Fruit fly (Drosophila melanogaster): ENCODE data around the gene CG3402.

CG3402 gene

DNA sequence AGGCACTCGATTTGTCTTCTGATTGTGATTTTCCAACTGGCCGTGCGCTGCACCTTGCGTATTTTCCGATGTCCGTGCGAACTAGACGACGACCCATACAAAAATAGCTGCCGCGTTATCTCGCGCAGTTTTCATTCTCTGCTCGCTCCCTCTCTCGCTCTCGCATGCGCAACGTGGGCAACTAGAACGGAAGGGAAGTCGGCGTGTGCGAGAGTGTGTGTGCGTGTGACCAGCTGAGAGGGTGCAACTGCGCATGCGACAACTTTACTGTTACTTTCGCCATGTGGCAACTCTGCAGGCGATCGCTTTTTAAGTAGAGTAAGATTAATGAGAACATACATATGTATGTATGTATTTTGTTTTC, 32.7 kb upstream of the CG3402 start, which contains the start of gene ebd1 (continued):
- TF ChIP-seq stc (GFP tag; IDR thresholded peaks at IDR 0.05): no peak
- no peak for TF ChIP-seq caup (GFP tag; optimal IDR thresholded peaks at IDR 0.05; ENCODE audit: severe bottlenecking)
- no peak for TF ChIP-seq CG6765 (GFP tag; optimal IDR thresholded peaks at IDR 0.05)
- TF ChIP-seq CG1024 (GFP tag; IDR thresholded peaks at IDR 0.05): no peak

DNA sequence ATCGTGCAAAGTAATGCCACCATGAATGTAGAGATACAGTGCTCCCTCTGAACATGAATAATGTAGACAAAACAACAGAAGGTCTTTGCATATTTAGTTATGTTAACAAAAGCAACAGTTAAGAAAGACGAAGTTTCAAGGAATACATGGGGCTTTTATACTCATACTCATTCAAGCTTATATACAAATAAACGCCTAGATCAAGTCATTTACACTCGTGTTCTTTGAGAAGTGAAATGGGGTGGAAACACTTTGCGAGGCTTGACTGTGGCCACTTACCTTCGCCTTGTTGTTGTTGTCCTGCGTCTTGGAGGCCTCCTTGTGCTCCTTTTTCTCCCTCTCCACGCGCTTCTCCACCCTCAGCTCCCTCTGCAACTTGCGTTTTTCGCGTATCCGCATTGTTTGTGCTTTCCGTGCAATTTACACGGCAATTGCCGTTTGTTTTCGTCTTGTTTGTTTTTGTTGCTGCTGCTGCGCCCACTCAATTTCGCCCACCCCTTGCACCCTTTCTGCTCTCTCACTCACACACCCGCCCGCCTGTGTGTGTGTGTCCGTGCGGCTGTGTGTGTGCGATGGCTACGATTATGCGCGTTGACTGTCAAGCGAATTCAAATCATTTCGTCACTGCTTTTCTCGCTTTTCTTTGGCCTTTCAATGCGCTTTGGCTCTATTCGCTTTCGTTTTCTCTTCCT, 32.2 kb upstream of the CG3402 start:
- TF ChIP-seq tio (GFP tag; optimal IDR thresholded peaks at IDR 0.05) (no peak), Dek (tag; optimal IDR thresholded peaks at IDR 0.05) (peak; percentile 16), crol (GFP tag; IDR thresholded peaks at IDR 0.05) (peak; percentile 77), dysf (GFP tag; IDR thresholded peaks at IDR 0.05) (peak; percentile 43; the same call in 2 of the 3 replicates), CG7556 (GFP tag; optimal IDR thresholded peaks at IDR 0.05) (peak; percentile 6), Chrac-16 (GFP tag; optimal IDR thresholded peaks at IDR 0.05) (no peak), Sry-δ (GFP tag; optimal IDR thresholded peaks at IDR 0.05) (no peak), Aef1 (GFP tag; IDR thresholded peaks at IDR 0.05) (peak; percentile 32; the same call in 1 of the 3 replicates), onecut (GFP tag; IDR thresholded peaks at IDR 0.05) (no peak), D (optimal IDR thresholded peaks at IDR 0.05) (no peak), D (GFP tag; optimal IDR thresholded peaks at IDR 0.05) (no peak), Dip2 (GFP tag; IDR thresholded peaks at IDR 0.05) (no peak), Bgb (GFP tag; IDR thresholded peaks at IDR 0.05; ENCODE audit: partially characterized antibody) (0 out of 2 replicates have a peak, but pooled peaks have one; percentile 8), CG13424 (tag; optimal IDR thresholded peaks at IDR 0.05) (no peak), Hsf (GFP tag; optimal IDR thresholded peaks at IDR 0.05) (peak; percentile 0), CG4854 (GFP tag; optimal IDR thresholded peaks at IDR 0.05) (no peak), CG7839 (tag; optimal IDR thresholded peaks at IDR 0.05) (peak; percentile 37), Hr39 (optimal IDR thresholded peaks at IDR 0.05) (peak; percentile 89), tll (GFP tag; optimal IDR thresholded peaks at IDR 0.05) (peak in 1 of 2 experiments; percentile 33), slbo (GFP tag; IDR thresholded peaks at IDR 0.05) (peak; percentile 36), CG2678 (tag; optimal IDR thresholded peaks at IDR 0.05) (peak; percentile 17), CG17328 (GFP tag; IDR thresholded peaks at IDR 0.05) (peak; percentile 13; the same call in 1 of the 2 replicates), NFAT (GFP tag; IDR thresholded peaks at IDR 0.05) (no peak), ci (GFP tag; IDR thresholded peaks at IDR 0.05) (peak; percentile 9; the same call in 1 of the 3 replicates), ken (GFP tag; IDR thresholded peaks at IDR 0.05) (no peak), CG15011 (GFP tag; optimal IDR thresholded peaks at IDR 0.05) (no peak), Ptx1 (GFP tag; IDR thresholded peaks at IDR 0.05) (0 out of 2 replicates have a peak, but pooled peaks have one; percentile 9), GATAe (GFP tag; conservative IDR thresholded peaks at IDR 0.05) (0 out of 2 replicates have a peak, but pooled peaks have one; percentile 9), Med (GFP tag) (peak; percentile 7), row (GFP tag; IDR thresholded peaks at IDR 0.05) (peak; percentile 63), CG34422 (GFP tag; IDR thresholded peaks at IDR 0.05) (0 out of 3 replicates have a peak, but pooled peaks have one; percentile 34), CG13894 (tag; optimal IDR thresholded peaks at IDR 0.05) (peak; percentile 42), CG2120 (GFP tag; optimal IDR thresholded peaks at IDR 0.05) (peak; percentile 31), Doc3 (GFP tag; IDR thresholded peaks at IDR 0.05; ENCODE audit: partially characterized antibody) (0 out of 3 replicates have a peak, but pooled peaks have one; percentile 38), Kr (GFP tag; optimal IDR thresholded peaks at IDR 0.05) (peak; percentile 43), Gug (GFP tag; IDR thresholded peaks at IDR 0.05) (no peak), sens (GFP tag) (peak; percentile 50), CG8478 (optimal IDR thresholded peaks at IDR 0.05) (peak; percentile 88), CG7357 (GFP tag; IDR thresholded peaks at IDR 0.05) (no peak), Sox102F (GFP tag; optimal IDR thresholded peaks at IDR 0.05) (peak; percentile 15), da (GFP tag; optimal IDR thresholded peaks at IDR 0.05) (no peak), pros (GFP tag; optimal IDR thresholded peaks at IDR 0.05) (peak; percentile 47), Ets65A (GFP tag) (peak; percentile 71), z (GFP tag; IDR thresholded peaks at IDR 0.05) (peak; percentile 24; the same call in 1 of the 3 replicates), Tbp (GFP tag; optimal IDR thresholded peaks at IDR 0.05) (no peak), crc (GFP tag; optimal IDR thresholded peaks at IDR 0.05) (no peak)

Measured in whole organism, embryonic.